Fruit fly (Drosophila melanogaster) whole organism, embryonic: ENCODE data around the gene CG10286.

ENCODE experiments used
- CG1024 ChIP-seq: fragments of 200-800 bp; sonication (Bioruptor generic); IDR thresholded peaks from 2 replicates; pipeline ENCODE4 v1.3.6; 2022; ENCODE audit warnings: missing biosample characterization, missing genetic modification characterization
- CG10274 ChIP-seq: fragments of 200-800 bp; sonication (Bioruptor generic); optimal IDR thresholded peaks from 3 replicates; lab custom pipeline; 2017; ENCODE audit warnings: missing biosample characterization, mild to moderate bottlenecking, missing genetic modification characterization
- CG10366 ChIP-seq: fragments of 200-800 bp; sonication (Bioruptor generic); IDR thresholded peaks from 2 replicates; pipeline ENCODE4 v1.3.6; 2022; ENCODE audit warnings: missing biosample characterization, missing genetic modification characterization
- CG10462 ChIP-seq: fragments of 200-800 bp; sonication (Bioruptor generic); optimal IDR thresholded peaks from 2 replicates; lab custom pipeline; 2016; ENCODE audit warnings: missing biosample characterization, missing genetic modification characterization
- CG12219 ChIP-seq: fragments of 200-800 bp; sonication (Bioruptor generic); optimal IDR thresholded peaks from 3 replicates; lab custom pipeline; 2018; ENCODE audit warnings: missing biosample characterization, mild to moderate bottlenecking, missing genetic modification characterization
- CG12942 ChIP-seq: fragments of 200-800 bp; sonication (Bioruptor generic); optimal IDR thresholded peaks from 3 replicates; lab custom pipeline; 2016; ENCODE audit warnings: missing biosample characterization, missing genetic modification characterization
- CG13287 ChIP-seq: fragments of 200-800 bp; sonication (Bioruptor generic); IDR thresholded peaks from 2 replicates; pipeline ENCODE4 v1.3.6; 2022; ENCODE audit warnings: missing biosample characterization, missing genetic modification characterization; ENCODE audit not compliant: partially characterized antibody
- CG14710 ChIP-seq: fragments of 200-800 bp; sonication (Bioruptor generic); optimal IDR thresholded peaks from 3 replicates; lab custom pipeline; 2019; ENCODE audit warnings: missing biosample characterization, mild to moderate bottlenecking, missing genetic modification characterization, moderate library complexity
- CG15514 ChIP-seq: fragments of 200-800 bp; sonication (Bioruptor generic); optimal IDR thresholded peaks from 3 replicates; lab custom pipeline; 2017; ENCODE audit warnings: missing biosample characterization, missing genetic modification characterization, mild to moderate bottlenecking, moderate library complexity, missing genetic modification reagents
- CG18476 ChIP-seq: fragments of 200-800 bp; sonication (Bioruptor generic); optimal IDR thresholded peaks from 2 replicates; lab custom pipeline; 2016; ENCODE audit warnings: missing biosample characterization, mild to moderate bottlenecking, missing genetic modification characterization
- CG2712 ChIP-seq: fragments of 200-800 bp; optimal IDR thresholded peaks from 3 replicates; lab custom pipeline; 2019; ENCODE audit warnings: missing biosample characterization, mild to moderate bottlenecking, missing genetic modification characterization, moderate library complexity
- CG30431 ChIP-seq: fragments of 200-800 bp; sonication (Bioruptor generic); optimal IDR thresholded peaks from 2 replicates; lab custom pipeline; 2017; ENCODE audit warnings: missing biosample characterization, missing genetic modification characterization
- CG34376 ChIP-seq: fragments of 200-800 bp; sonication (Bioruptor generic); optimal IDR thresholded peaks from 2 replicates; lab custom pipeline; 2018; ENCODE audit warnings: missing biosample characterization, mild to moderate bottlenecking, missing genetic modification characterization
- CG4617 ChIP-seq: fragments of 200-800 bp; sonication (Bioruptor generic); optimal IDR thresholded peaks from 3 replicates; lab custom pipeline; 2016; ENCODE audit warnings: missing biosample characterization, missing genetic modification characterization, borderline replicate concordance
- CG6654 ChIP-seq: fragments of 200-800 bp; sonication (Bioruptor generic); optimal IDR thresholded peaks from 2 replicates; lab custom pipeline; 2017; ENCODE audit warnings: missing biosample characterization, mild to moderate bottlenecking, missing genetic modification characterization
- CG6689 ChIP-seq: fragments of 200-800 bp; sonication (Bioruptor generic); IDR thresholded peaks from 2 replicates; pipeline ENCODE4 v1.3.6; 2022; ENCODE audit warnings: missing biosample characterization, missing genetic modification characterization
- CG7372 ChIP-seq: fragments of 200-800 bp; sonication (Bioruptor generic); IDR thresholded peaks from 2 replicates; pipeline ENCODE4 v1.3.6; 2022; ENCODE audit warnings: missing biosample characterization, missing genetic modification characterization
- CG8281 ChIP-seq: fragments of 200-800 bp; sonication (Bioruptor generic); optimal IDR thresholded peaks from 2 replicates; lab custom pipeline; 2018; ENCODE audit warnings: missing biosample characterization, mild to moderate bottlenecking, missing genetic modification characterization, moderate library complexity
- CG8478 ChIP-seq: fragments of >200 bp; optimal IDR thresholded peaks from 2 replicates; lab custom pipeline; 2018
- CG9215 ChIP-seq: fragments of 200-800 bp; sonication (Bioruptor generic); IDR thresholded peaks from 2 replicates; pipeline ENCODE4 v1.3.6; 2022; ENCODE audit warnings: missing biosample characterization, missing genetic modification characterization
- CG9609 ChIP-seq: fragments of 200-800 bp; sonication (Bioruptor generic); optimal IDR thresholded peaks from 3 replicates; lab custom pipeline; 2016; ENCODE audit warnings: missing biosample characterization, missing genetic modification characterization
- D19B ChIP-seq: fragments of 200-800 bp; sonication (Bioruptor generic); optimal IDR thresholded peaks from 2 replicates; lab custom pipeline; 2017; ENCODE audit warnings: missing biosample characterization, mild to moderate bottlenecking, missing genetic modification characterization
- E2f1 ChIP-seq: fragments of 200-800 bp; sonication (Bioruptor generic); IDR thresholded peaks from 2 replicates; pipeline ENCODE4 v1.3.6; 2022; ENCODE audit warnings: missing biosample characterization, missing genetic modification characterization
- HmgD ChIP-seq: fragments of 200-800 bp; sonication (Bioruptor generic); optimal IDR thresholded peaks from 3 replicates; lab custom pipeline; 2016; ENCODE audit warnings: missing biosample characterization, missing genetic modification characterization
- Kr ChIP-seq: fragments of 200-800 bp; sonication (Bioruptor generic); optimal IDR thresholded peaks from 2 replicates; lab custom pipeline; 2017; ENCODE audit warnings: missing biosample characterization, mild to moderate bottlenecking, missing genetic modification characterization
- Lim3 ChIP-seq: fragments of 200-800 bp; sonication (Bioruptor generic); IDR thresholded peaks from 2 replicates; pipeline ENCODE4 v1.3.6; 2022; ENCODE audit warnings: missing biosample characterization, missing genetic modification characterization
- Mes4 ChIP-seq: fragments of 200-800 bp; sonication (Bioruptor generic); optimal IDR thresholded peaks from 2 replicates; lab custom pipeline; 2016; ENCODE audit warnings: missing biosample characterization, missing genetic modification characterization
- Nf-YA ChIP-seq: fragments of 200-800 bp; sonication (Bioruptor generic); IDR thresholded peaks from 2 replicates; pipeline ENCODE4 v1.3.6; 2022; ENCODE audit warnings: missing biosample characterization, missing genetic modification characterization
- Nf-YC ChIP-seq: fragments of 200-800 bp; optimal IDR thresholded peaks from 3 replicates; lab custom pipeline; 2019; ENCODE audit warnings: missing biosample characterization, mild to moderate bottlenecking, missing genetic modification characterization, moderate library complexity
- Opbp ChIP-seq: fragments of 200-800 bp; sonication (Bioruptor generic); IDR thresholded peaks from 3 replicates; pipeline ENCODE4 v1.3.6; 2022; ENCODE audit warnings: missing biosample characterization, missing genetic modification characterization; ENCODE audit not compliant: partially characterized antibody
- Poxn ChIP-seq: fragments of 200-800 bp; sonication (Bioruptor generic); IDR thresholded peaks from 2 replicates; pipeline ENCODE4 v1.3.6; 2022; ENCODE audit warnings: missing biosample characterization, missing genetic modification characterization
- Ptx1 ChIP-seq: fragments of 200-800 bp; sonication (Bioruptor generic); IDR thresholded peaks from 2 replicates; pipeline ENCODE4 v1.3.6; 2022; ENCODE audit warnings: missing biosample characterization, missing genetic modification characterization
- Rx ChIP-seq: fragments of 200-800 bp; sonication (Bioruptor generic); IDR thresholded peaks from 2 replicates; pipeline ENCODE4 v1.3.6; 2022; ENCODE audit warnings: missing biosample characterization, missing genetic modification characterization
- Sox100B ChIP-seq: fragments of 200-800 bp; sonication (Bioruptor generic); optimal IDR thresholded peaks from 3 replicates; lab custom pipeline; 2018; ENCODE audit warnings: missing biosample characterization, mild to moderate bottlenecking, missing genetic modification characterization
- cg ChIP-seq: fragments of 200-800 bp; sonication (Bioruptor generic); optimal IDR thresholded peaks from 3 replicates; lab custom pipeline; 2019; ENCODE audit warnings: missing biosample characterization, mild to moderate bottlenecking, missing genetic modification characterization, moderate library complexity
- chn ChIP-seq: fragments of 200-800 bp; sonication (Bioruptor generic); optimal IDR thresholded peaks from 2 replicates; lab custom pipeline; 2016; ENCODE audit warnings: missing biosample characterization, missing genetic modification characterization
- dati ChIP-seq: fragments of 200-800 bp; sonication (Bioruptor generic); IDR thresholded peaks from 2 replicates; pipeline ENCODE4 v1.3.6; 2022; ENCODE audit warnings: missing biosample characterization, missing genetic modification characterization
- ems ChIP-seq: fragments of 200-800 bp; sonication (Bioruptor generic); optimal IDR thresholded peaks from 3 replicates; lab custom pipeline; 2016; ENCODE audit warnings: missing biosample characterization, missing genetic modification characterization
- en ChIP-seq: fragments of 200-800 bp; sonication (Bioruptor generic); optimal IDR thresholded peaks from 2 replicates; lab custom pipeline; 2016; ENCODE audit warnings: missing biosample characterization, missing genetic modification characterization
- fd3F ChIP-seq: fragments of 200-800 bp; sonication (Bioruptor generic); optimal IDR thresholded peaks from 2 replicates; lab custom pipeline; 2018; ENCODE audit warnings: missing biosample characterization, mild to moderate bottlenecking, missing genetic modification characterization, moderate library complexity
- fd96Cb ChIP-seq: fragments of 200-800 bp; sonication (Bioruptor generic); optimal IDR thresholded peaks from 2 replicates; lab custom pipeline; 2018; ENCODE audit warnings: missing biosample characterization, mild to moderate bottlenecking, missing genetic modification characterization, moderate library complexity
- kah ChIP-seq: fragments of 200-800 bp; sonication (Bioruptor generic); optimal IDR thresholded peaks from 2 replicates; lab custom pipeline; 2018; ENCODE audit warnings: missing biosample characterization, mild to moderate bottlenecking, missing genetic modification characterization
- luna ChIP-seq: fragments of 200-800 bp; sonication (Bioruptor generic); optimal IDR thresholded peaks from 2 replicates; lab custom pipeline; 2016; ENCODE audit warnings: missing biosample characterization, missing genetic modification characterization
- nerfin-1 ChIP-seq: fragments of 200-800 bp; sonication (Bioruptor generic); optimal IDR thresholded peaks from 3 replicates; lab custom pipeline; 2019; ENCODE audit warnings: missing biosample characterization, mild to moderate bottlenecking, missing genetic modification characterization, moderate library complexity
- otp ChIP-seq: fragments of 200-800 bp; sonication (Bioruptor generic); IDR thresholded peaks from 3 replicates; pipeline ENCODE4, ENCODE4 v1.3.6; 2022; ENCODE audit warnings: missing biosample characterization, missing genetic modification characterization
- pan ChIP-seq, 4 experiments: fragments of >200 bp in 3 of 4; fragments of 200-800 bp in 1 of 4; sonication (Bioruptor generic) in 1 of 4; optimal IDR thresholded peaks in 3 of 4; IDR thresholded peaks in 1 of 4; 2 replicates each; pipeline versions ENCODE4 v1.3.6 to Lab custom; 2017 to 2022; ENCODE audit warnings: missing biosample characterization in 2 of 4, missing genetic modification characterization in 2 of 4, mixed read lengths in 1 of 4
- sug ChIP-seq: fragments of 200-800 bp; optimal IDR thresholded peaks from 2 replicates; lab custom pipeline; 2019; ENCODE audit warnings: missing biosample characterization, mild to moderate bottlenecking, missing genetic modification characterization, moderate library complexity
- unc-4 ChIP-seq: fragments of 200-800 bp; sonication (Bioruptor generic); IDR thresholded peaks from 2 replicates; pipeline ENCODE4 v1.3.6; 2022; ENCODE audit warnings: missing biosample characterization, missing genetic modification characterization; ENCODE audit not compliant: partially characterized antibody
- zen2 ChIP-seq: fragments of 200-800 bp; sonication (Bioruptor generic); IDR thresholded peaks from 3 replicates; pipeline ENCODE4 v1.3.6; 2022; ENCODE audit warnings: missing biosample characterization, missing genetic modification characterization; ENCODE audit not compliant: partially characterized antibody

The CG10286 gene

DNA sequence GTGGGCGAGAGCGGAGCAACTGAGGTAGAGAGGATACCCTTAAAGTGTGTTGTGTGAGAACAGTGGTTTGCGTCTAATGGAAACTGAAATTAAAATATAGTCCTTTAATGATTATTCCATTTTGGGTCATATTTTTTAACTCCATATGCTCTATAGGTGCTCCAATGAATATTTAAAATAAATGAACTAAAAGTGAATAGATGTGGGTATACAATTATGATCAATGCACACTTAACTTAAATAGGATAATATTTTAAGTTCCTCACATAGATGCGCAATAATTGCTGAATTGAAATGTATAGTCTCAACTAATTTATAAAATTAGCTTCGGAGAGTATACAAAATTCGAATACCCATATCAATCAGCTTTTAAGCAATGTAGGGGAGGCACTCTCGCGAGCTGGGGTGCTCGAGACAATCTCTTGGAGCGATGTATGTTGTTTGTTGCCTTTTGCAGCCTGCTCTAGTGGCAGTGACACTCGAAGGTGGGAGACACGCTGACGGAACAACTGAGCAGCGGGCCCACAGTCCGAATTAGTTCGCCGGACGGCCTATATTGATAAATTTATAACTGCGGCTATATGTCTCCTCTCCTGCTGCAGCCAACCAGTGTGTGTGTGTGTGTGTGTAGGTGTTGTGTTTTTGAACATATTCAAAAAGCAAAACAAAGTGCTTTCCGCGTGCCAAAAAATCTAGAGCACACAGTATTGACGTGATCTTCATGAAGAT, 15.0 kb upstream of the CG10286 start (continued):
- TF ChIP-seq unc-4 (GFP tag; lab: Robert Waterston, UW): no peak
- no peak for TF ChIP-seq Poxn (GFP tag; lab: Robert Waterston, UW)
- no peak for TF ChIP-seq fd3F
- peak; percentile 49 for TF ChIP-seq CG4617 (GFP tag; lab: Kevin White, UChicago)
- peak; percentile 92 for TF ChIP-seq Sox100B (GFP tag; lab: Kevin White, UChicago)
- no peak for TF ChIP-seq nerfin-1 (tag; lab: Kevin White, UChicago)
- peak; percentile 62 for TF ChIP-seq Mes4 (GFP tag; lab: Kevin White, UChicago)
- TF ChIP-seq Opbp (GFP tag; lab: Robert Waterston, UW): no peak
- no peak for TF ChIP-seq Nf-YA (GFP tag; lab: Robert Waterston, UW)
- no peak for TF ChIP-seq Kr (GFP tag; lab: Kevin White, UChicago)
- peak; percentile 66 for TF ChIP-seq D19B (GFP tag; lab: Kevin White, UChicago)
- TF ChIP-seq Nf-YC (tag; lab: Kevin White, UChicago): no peak
- TF ChIP-seq HmgD (GFP tag; lab: Kevin White, UChicago): peak; percentile 21
- peak; percentile 64 for TF ChIP-seq CG10274 (GFP tag; lab: Kevin White, UChicago)
- TF ChIP-seq kah: peak; percentile 52
- peak; percentile 58 for TF ChIP-seq E2f1 (GFP tag; lab: Robert Waterston, UW)
- TF ChIP-seq pan (optimal IDR thresholded peaks at IDR 0.05; lab: Kevin White, UChicago): no peak
- TF ChIP-seq pan (GFP tag; optimal IDR thresholded peaks at IDR 0.05 in 1 of 2, IDR thresholded peaks at IDR 0.05 in 1 of 2): peak in 1 of 2 experiments; percentile 70
- no peak for TF ChIP-seq CG15514
- peak; percentile 29 for TF ChIP-seq cg (GFP tag; lab: Kevin White, UChicago)
- TF ChIP-seq CG10366 (GFP tag; lab: Robert Waterston, UW): peak; percentile 39
- TF ChIP-seq Ptx1 (GFP tag; lab: Robert Waterston, UW): peak; percentile 67
- TF ChIP-seq CG18476 (GFP tag; lab: Kevin White, UChicago): peak; percentile 72
- peak; percentile 61 for TF ChIP-seq CG30431 (GFP tag; lab: Kevin White, UChicago)
- TF ChIP-seq CG7372 (GFP tag; lab: Robert Waterston, UW): peak; percentile 15; the same call in 1 of the 2 replicates
- peak; percentile 42 for TF ChIP-seq CG34376 (GFP tag; lab: Kevin White, UChicago)
- no peak for TF ChIP-seq zen2 (GFP tag; lab: Robert Waterston, UW)
- TF ChIP-seq CG8478 (lab: Kevin White, UChicago): no peak
- peak; percentile 63 for TF ChIP-seq CG12942 (GFP tag; lab: Kevin White, UChicago)
- 0 out of 2 replicates have a peak, but pooled peaks have one; percentile 28 for TF ChIP-seq dati (GFP tag; lab: Robert Waterston, UW)
- TF ChIP-seq CG6654: peak; percentile 48
- no peak for TF ChIP-seq Lim3 (GFP tag; lab: Robert Waterston, UW)
- TF ChIP-seq sug (tag; lab: Kevin White, UChicago): no peak
- TF ChIP-seq CG13287 (GFP tag; lab: Robert Waterston, UW): no peak
- TF ChIP-seq CG12219 (GFP tag; lab: Kevin White, UChicago): peak; percentile 74
- TF ChIP-seq CG14710: no peak
- TF ChIP-seq CG2712 (tag; lab: Kevin White, UChicago): peak; percentile 92
- TF ChIP-seq Rx (GFP tag; lab: Robert Waterston, UW): 0 out of 2 replicates have a peak, but pooled peaks have one; percentile 36
- 0 out of 2 replicates have a peak, but pooled peaks have one; percentile 10 for TF ChIP-seq CG1024 (GFP tag; lab: Robert Waterston, UW)
- peak; percentile 51 for TF ChIP-seq CG9609 (GFP tag; lab: Kevin White, UChicago)
- TF ChIP-seq CG8281 (tag; lab: Kevin White, UChicago): no peak
- TF ChIP-seq CG6689 (GFP tag; lab: Robert Waterston, UW): peak; percentile 84
- peak; percentile 69 for TF ChIP-seq CG10462 (GFP tag; lab: Kevin White, UChicago)
- TF ChIP-seq chn (GFP tag; lab: Kevin White, UChicago): peak; percentile 76
- peak; percentile 62 for TF ChIP-seq ems (GFP tag; lab: Kevin White, UChicago)
- TF ChIP-seq fd96Cb (tag; lab: Kevin White, UChicago): peak; percentile 82
- peak; percentile 29 for TF ChIP-seq luna (GFP tag; lab: Kevin White, UChicago)
- peak; percentile 64 for TF ChIP-seq en
- TF ChIP-seq CG9215 (GFP tag; lab: Robert Waterston, UW): no peak; the same call in 1 of the 2 replicates
- peak; percentile 12; the same call in 1 of the 3 replicates for TF ChIP-seq otp (GFP tag; lab: Robert Waterston, UW)
